Worm (Caenorhabditis elegans) whole organism, L2 larva: Measurements from ENCODE around the gene str-227.
A peak's percentile ranks its signal among the peaks of the same experiment; 100 is the strongest.

Experiments used
- C34F6.9 ChIP-seq: fragments of 150-350 bp; optimal IDR thresholded peaks from 2 replicates; lab custom pipeline; 2014; ENCODE audit warnings: missing biosample characterization, missing genetic modification characterization
- F13H6.1 ChIP-seq: sonication (generic microtip); optimal IDR thresholded peaks from 2 replicates; lab custom pipeline; 2016; ENCODE audit warnings: missing genetic modification characterization, missing compliant biosample characterization
- R02D3.7 ChIP-seq: fragments of 150-350 bp; optimal IDR thresholded peaks from 2 replicates; lab custom pipeline; 2014; ENCODE audit warnings: missing biosample characterization, missing genetic modification characterization
- Y55F3AM.14 ChIP-seq: fragments of 200-800 bp; sonication (Bioruptor generic); optimal IDR thresholded peaks from 2 replicates; lab custom pipeline; 2018; ENCODE audit warnings: mild to moderate bottlenecking, missing genetic modification characterization, missing compliant biosample characterization
- ZK546.5 ChIP-seq: sonication (generic microtip); optimal IDR thresholded peaks from 2 replicates; lab custom pipeline; 2017; ENCODE audit warnings: missing biosample characterization, missing genetic modification characterization
- aly-2 ChIP-seq: fragments of 150-350 bp; optimal IDR thresholded peaks from 2 replicates; lab custom pipeline; 2014; ENCODE audit warnings: missing biosample characterization, missing genetic modification characterization
- ama-1 ChIP-seq: fragments of 150-350 bp; optimal IDR thresholded peaks from 2 replicates; lab custom pipeline; 2018; ENCODE audit warnings: inconsistent platforms
- blmp-1 ChIP-seq: sonication (generic microtip); optimal IDR thresholded peaks from 2 replicates; lab custom pipeline; 2017; ENCODE audit warnings: missing genetic modification characterization, mild to moderate bottlenecking, missing compliant biosample characterization, antibody characterized with exemption, moderate library complexity; ENCODE audit not compliant: insufficient read depth
- ceh-16 ChIP-seq: fragments of 150-350 bp; optimal IDR thresholded peaks from 2 replicates; lab custom pipeline; 2014; ENCODE audit warnings: missing biosample characterization, missing genetic modification characterization
- ceh-82 ChIP-seq: fragments of 150-350 bp; optimal IDR thresholded peaks from 2 replicates; lab custom pipeline; 2014; ENCODE audit warnings: missing biosample characterization, missing genetic modification characterization
- crh-2 ChIP-seq: sonication (generic microtip); optimal IDR thresholded peaks from 2 replicates; lab custom pipeline; 2017; ENCODE audit warnings: missing biosample characterization, missing genetic modification characterization
- dmd-4 ChIP-seq: sonication (generic microtip); optimal IDR thresholded peaks from 2 replicates; lab custom pipeline; 2017; ENCODE audit warnings: missing biosample characterization, missing genetic modification characterization
- egl-27 ChIP-seq: sonication (generic microtip); optimal IDR thresholded peaks from 3 replicates; lab custom pipeline; 2017; ENCODE audit warnings: missing biosample characterization, missing genetic modification reagents, missing genetic modification characterization
- elt-1 ChIP-seq: fragments of 150-350 bp; optimal IDR thresholded peaks from 2 replicates; lab custom pipeline; 2014; ENCODE audit warnings: missing biosample characterization, missing genetic modification characterization
- elt-3 ChIP-seq: sonication (generic microtip); optimal IDR thresholded peaks from 2 replicates; lab custom pipeline; 2017; ENCODE audit warnings: missing biosample characterization, missing genetic modification characterization
- fos-1 ChIP-seq: fragments of 150-350 bp; optimal IDR thresholded peaks from 2 replicates; lab custom pipeline; 2014; ENCODE audit warnings: missing biosample characterization, missing genetic modification characterization
- gmeb-1 ChIP-seq: fragments of 150-350 bp; optimal IDR thresholded peaks from 2 replicates; lab custom pipeline; 2014; ENCODE audit warnings: missing biosample characterization, missing genetic modification characterization
- lin-11 ChIP-seq: fragments of 150-350 bp; sonication (generic microtip); optimal IDR thresholded peaks from 2 replicates; lab custom pipeline; 2014; ENCODE audit warnings: missing biosample characterization, missing genetic modification characterization, inconsistent platforms, mixed read lengths
- lin-13 ChIP-seq: fragments of 150-350 bp; optimal IDR thresholded peaks from 2 replicates; lab custom pipeline; 2014; ENCODE audit warnings: missing biosample characterization, missing genetic modification reagents, missing genetic modification characterization
- lin-39 ChIP-seq: fragments of 150-350 bp; optimal IDR thresholded peaks from 2 replicates; lab custom pipeline; 2014; ENCODE audit warnings: missing biosample characterization, missing genetic modification reagents, missing genetic modification characterization
- lsy-2 ChIP-seq, 2 experiments: fragments of 150-350 bp in 1 of 2; sonication (generic microtip) in 1 of 2; optimal IDR thresholded peaks; 2 replicates each; lab custom pipeline; 2014 to 2017; ENCODE audit warnings: missing biosample characterization in 2 of 2, missing genetic modification characterization in 2 of 2
- mbf-1 ChIP-seq: sonication (generic microtip); optimal IDR thresholded peaks from 2 replicates; lab custom pipeline; 2017; ENCODE audit warnings: missing biosample characterization, missing genetic modification characterization
- mdl-1 ChIP-seq, 2 experiments: fragments of 150-350 bp in 1 of 2; sonication (generic microtip) in 1 of 2; optimal IDR thresholded peaks; 2 replicates each; lab custom pipeline; 2017; ENCODE audit warnings: missing biosample characterization in 2 of 2, missing genetic modification characterization in 2 of 2
- nhr-10 ChIP-seq: sonication (generic microtip); optimal IDR thresholded peaks from 2 replicates; lab custom pipeline; 2017; ENCODE audit warnings: missing biosample characterization, missing genetic modification characterization
- nhr-11 ChIP-seq: fragments of 150-350 bp; optimal IDR thresholded peaks from 2 replicates; lab custom pipeline; 2014; ENCODE audit warnings: missing biosample characterization, missing genetic modification characterization
- nhr-12 ChIP-seq: fragments of 150-350 bp; optimal IDR thresholded peaks from 2 replicates; lab custom pipeline; 2014; ENCODE audit warnings: missing biosample characterization, missing genetic modification characterization
- nhr-129 ChIP-seq: fragments of 150-350 bp; optimal IDR thresholded peaks from 2 replicates; lab custom pipeline; 2014; ENCODE audit warnings: missing biosample characterization, missing genetic modification characterization
- nhr-21 ChIP-seq: fragments of 150-350 bp; optimal IDR thresholded peaks from 2 replicates; lab custom pipeline; 2014; ENCODE audit warnings: missing biosample characterization, missing genetic modification characterization
- nhr-23 ChIP-seq: fragments of 150-350 bp; optimal IDR thresholded peaks from 2 replicates; lab custom pipeline; 2014; ENCODE audit warnings: missing biosample characterization, missing genetic modification reagents, missing genetic modification characterization
- nhr-237 ChIP-seq: fragments of 150-350 bp; optimal IDR thresholded peaks from 2 replicates; lab custom pipeline; 2014; ENCODE audit warnings: missing biosample characterization, missing genetic modification characterization
- nhr-25 ChIP-seq: fragments of 150-350 bp; sonication (generic microtip); optimal IDR thresholded peaks from 3 replicates; lab custom pipeline; 2014; ENCODE audit warnings: missing biosample characterization, missing genetic modification characterization
- nhr-6 ChIP-seq: fragments of 150-350 bp; optimal IDR thresholded peaks from 2 replicates; lab custom pipeline; 2014; ENCODE audit warnings: missing biosample characterization, missing genetic modification characterization
- nhr-77 ChIP-seq: fragments of 150-350 bp; optimal IDR thresholded peaks from 2 replicates; lab custom pipeline; 2014; ENCODE audit warnings: missing biosample characterization, missing genetic modification characterization
- peb-1 ChIP-seq: fragments of 150-350 bp; optimal IDR thresholded peaks from 2 replicates; lab custom pipeline; 2014; ENCODE audit warnings: missing biosample characterization, missing genetic modification characterization
- sem-4 ChIP-seq: fragments of 150-350 bp; optimal IDR thresholded peaks from 2 replicates; lab custom pipeline; 2014; ENCODE audit warnings: missing biosample characterization, missing genetic modification reagents, missing genetic modification characterization
- skn-1 ChIP-seq: sonication (generic microtip); optimal IDR thresholded peaks from 2 replicates; lab custom pipeline; 2017; ENCODE audit warnings: missing biosample characterization, missing genetic modification characterization
- sma-3 ChIP-seq: sonication (generic microtip); optimal IDR thresholded peaks from 2 replicates; lab custom pipeline; 2016; ENCODE audit warnings: missing genetic modification reagents, missing genetic modification characterization, missing compliant biosample characterization
- sma-9 ChIP-seq, 2 experiments: fragments of 150-350 bp in 1 of 2; sonication (generic microtip) in 1 of 2; optimal IDR thresholded peaks; 2 replicates each; lab custom pipeline; 2014 to 2016; ENCODE audit warnings: missing genetic modification characterization in 2 of 2, mild to moderate bottlenecking in 1 of 2, missing biosample characterization in 1 of 2, missing compliant biosample characterization in 1 of 2, missing genetic modification reagents in 1 of 2, moderate library complexity in 1 of 2
- snpc-4 ChIP-seq: fragments of 150-350 bp; optimal IDR thresholded peaks from 2 replicates; lab custom pipeline; 2014; ENCODE audit warnings: missing biosample characterization, missing genetic modification characterization
- unc-39 ChIP-seq: fragments of 150-350 bp; optimal IDR thresholded peaks from 2 replicates; lab custom pipeline; 2014; ENCODE audit warnings: missing biosample characterization, missing genetic modification characterization
- unc-55 ChIP-seq: fragments of 150-350 bp; sonication (generic microtip); optimal IDR thresholded peaks from 3 replicates; lab custom pipeline; 2014; ENCODE audit warnings: missing biosample characterization, missing genetic modification reagents, missing genetic modification characterization
- unc-62 ChIP-seq: fragments of 150-350 bp; optimal IDR thresholded peaks from 2 replicates; lab custom pipeline; 2014; ENCODE audit warnings: missing biosample characterization, missing genetic modification reagents, missing genetic modification characterization
- zag-1 ChIP-seq: fragments of 150-350 bp; optimal IDR thresholded peaks from 2 replicates; lab custom pipeline; 2014; ENCODE audit warnings: missing biosample characterization, missing genetic modification characterization
- ztf-1 ChIP-seq: fragments of 200-800 bp; sonication (Bioruptor generic); conservative IDR thresholded peaks from 2 replicates; pipeline ENCODE4 v1.3.6; 2022; ENCODE audit warnings: missing genetic modification characterization, missing compliant biosample characterization
- ztf-11 ChIP-seq: sonication (generic microtip); optimal IDR thresholded peaks from 2 replicates; lab custom pipeline; 2017; ENCODE audit warnings: missing biosample characterization, missing genetic modification characterization
- ztf-4 ChIP-seq: fragments of 150-350 bp; optimal IDR thresholded peaks from 2 replicates; lab custom pipeline; 2014; ENCODE audit warnings: missing biosample characterization, missing genetic modification characterization

The str-227 gene

ce11 chrV:3517889-3518288 lies at the start of gene str-227:
TSS of gene str-227 (plus strand) at chrV:3518189.
- TF ChIP-seq C34F6.9 (tag; lab: Kevin White, UChicago) (no peak), nhr-11 (tag; lab: Kevin White, UChicago) (no peak), nhr-23 (tag; lab: Kevin White, UChicago) (no peak), mdl-1 (tag; optimal IDR thresholded peaks at IDR 0.05; lab: Kevin White, UChicago) (no peak), ZK546.5 (no peak), fos-1 (no peak), lin-11 (tag; lab: Kevin White, UChicago) (no peak), lin-13 (GFP tag; lab: Kevin White, UChicago) (no peak), blmp-1 (tag; lab: Kevin White, UChicago) (no peak), ama-1 (lab: Kevin White, UChicago) (no peak), nhr-77 (no peak), unc-62 (GFP tag; lab: Kevin White, UChicago) (no peak), crh-2 (no peak), lsy-2 (tag; optimal IDR thresholded peaks at IDR 0.05; lab: Kevin White, UChicago) (no peak), ztf-4 (tag; lab: Kevin White, UChicago) (no peak), unc-39 (tag; lab: Kevin White, UChicago) (no peak), dmd-4 (tag; lab: Kevin White, UChicago) (no peak)

ce11 chrV:3468436-3468835 lies 49.6 kb upstream of the str-227 start, which contains the start of gene gst-33:
TSS of gene gst-33 (minus strand) at chrV:3468562.
- TF ChIP-seq elt-1 (tag; lab: Kevin White, UChicago) (no peak), ceh-82 (tag; lab: Kevin White, UChicago) (no peak), unc-55 (GFP tag; lab: Kevin White, UChicago) (no peak), R02D3.7 (tag; lab: Kevin White, UChicago) (no peak), mdl-1 (tag; optimal IDR thresholded peaks at IDR 0.05; lab: Kevin White, UChicago) (no peak), fos-1 (peak; percentile 41), Y55F3AM.14 (no peak), nhr-12 (tag; lab: Kevin White, UChicago) (no peak), unc-39 (tag; lab: Kevin White, UChicago) (no peak), sma-3 (GFP tag; lab: Kevin White, UChicago) (no peak), unc-62 (GFP tag; lab: Kevin White, UChicago) (no peak), ceh-16 (tag; lab: Kevin White, UChicago) (no peak), nhr-6 (tag; lab: Kevin White, UChicago) (no peak), dmd-4 (tag; lab: Kevin White, UChicago) (no peak), zag-1 (tag; lab: Kevin White, UChicago) (no peak), lin-11 (tag; lab: Kevin White, UChicago) (no peak), nhr-237 (tag; lab: Kevin White, UChicago) (no peak), nhr-11 (tag; lab: Kevin White, UChicago) (no peak), skn-1 (no peak), ztf-11 (tag; lab: Kevin White, UChicago) (no peak), peb-1 (no peak), C34F6.9 (tag; lab: Kevin White, UChicago) (no peak), lin-13 (GFP tag; lab: Kevin White, UChicago) (no peak), aly-2 (no peak), egl-27 (tag; lab: Kevin White, UChicago) (no peak), ZK546.5 (no peak), nhr-21 (tag; lab: Kevin White, UChicago) (no peak), sma-9 (GFP tag; optimal IDR thresholded peaks at IDR 0.05; lab: Kevin White, UChicago) (peak; percentile 73), sma-9 (tag; optimal IDR thresholded peaks at IDR 0.05; lab: Kevin White, UChicago) (no peak), ztf-4 (tag; lab: Kevin White, UChicago) (no peak), nhr-77 (no peak), nhr-129 (tag; lab: Kevin White, UChicago) (peak; percentile 39), ztf-1 (GFP tag; lab: Robert Waterston, UW) (no peak), nhr-10 (tag; lab: Kevin White, UChicago) (no peak), gmeb-1 (tag; lab: Kevin White, UChicago) (peak; percentile 61), snpc-4 (tag; lab: Kevin White, UChicago) (no peak), crh-2 (peak; percentile 22), lsy-2 (tag; optimal IDR thresholded peaks at IDR 0.05; lab: Kevin White, UChicago) (no peak), ama-1 (lab: Kevin White, UChicago) (no peak), nhr-25 (tag; lab: Kevin White, UChicago) (no peak), blmp-1 (tag; lab: Kevin White, UChicago) (peak; percentile 61), F13H6.1 (tag; lab: Kevin White, UChicago) (peak; percentile 4), nhr-23 (tag; lab: Kevin White, UChicago) (no peak), lin-39 (no peak), sem-4 (no peak), mbf-1 (tag; lab: Kevin White, UChicago) (no peak), elt-3 (no peak)
